Fruit fly (Drosophila melanogaster) S2 (cell line): ENCODE data around the gene CG15743.

Experiments used
- CG8478 ChIP-seq: fragments of >200 bp; optimal IDR thresholded peaks from 2 replicates; lab custom pipeline; 2018
- CTCF ChIP-seq, 2 experiments: fragments of >200 bp; optimal IDR thresholded peaks; 2 replicates each; lab custom pipeline; 2018

DNA sequence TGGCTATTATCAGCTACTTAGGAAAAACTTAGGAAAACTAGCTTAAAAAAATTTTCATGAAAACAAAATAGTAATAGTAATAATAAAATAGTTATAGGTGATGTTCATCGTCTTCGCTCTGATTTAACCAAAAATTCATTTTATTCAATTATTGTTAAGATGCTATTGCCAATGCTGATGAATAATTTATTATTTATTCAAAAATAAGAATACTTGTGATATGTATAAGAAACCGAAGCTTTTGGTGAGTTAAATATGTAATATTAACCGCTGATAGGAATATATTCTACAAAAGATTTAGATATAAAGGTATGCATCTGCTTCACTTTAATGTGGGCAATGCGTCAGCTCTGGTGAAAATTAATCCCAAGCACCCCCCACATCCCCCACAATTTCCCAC lies 4.8 kb upstream of the CG15743 start:
- TF ChIP-seq CTCF (optimal IDR thresholded peaks at IDR 0.05; lab: Kevin White, UChicago) (no peak), CG8478 (lab: Kevin White, UChicago) (no peak)
